Worm (Caenorhabditis elegans) whole organism, L4 larva: ENCODE data around the gene EGAP1.1.

Experiments
- Y48G9A.11 ChIP-seq: fragments of 200-800 bp; sonication (Bioruptor generic); IDR thresholded peaks from 2 replicates; pipeline ENCODE4 v1.3.6; 2022; ENCODE audit warnings: missing genetic modification reagents, missing genetic modification characterization, missing compliant biosample characterization
- ZK546.5 ChIP-seq, 2 experiments: sonication (generic microtip); optimal IDR thresholded peaks; 2 replicates each; lab custom pipeline; 2017; ENCODE audit warnings: missing biosample characterization in 2 of 2, missing genetic modification characterization in 2 of 2
- ama-1 ChIP-seq: fragments of 150-350 bp; optimal IDR thresholded peaks from 2 replicates; lab custom pipeline; 2014; ENCODE audit warnings: inconsistent platforms, mixed read lengths
- nhr-10 ChIP-seq: fragments of 150-350 bp; optimal IDR thresholded peaks from 2 replicates; lab custom pipeline; 2014; ENCODE audit warnings: missing biosample characterization, missing genetic modification characterization
- set-16 ChIP-seq: fragments of 200-800 bp; sonication (Bioruptor generic); IDR thresholded peaks from 2 replicates; pipeline ENCODE4 v1.3.6; 2022; ENCODE audit warnings: missing genetic modification reagents, missing genetic modification characterization, missing compliant biosample characterization
- spr-1 ChIP-seq: sonication (generic microtip); optimal IDR thresholded peaks from 2 replicates; lab custom pipeline; 2016; ENCODE audit warnings: mild to moderate bottlenecking, missing genetic modification characterization, missing compliant biosample characterization
- unc-130 ChIP-seq: sonication (generic microtip); optimal IDR thresholded peaks from 2 replicates; lab custom pipeline; 2016; ENCODE audit warnings: missing genetic modification reagents, missing genetic modification characterization, missing compliant biosample characterization

ce11 chrIII:5925724-5926123 is 11.3 kb downstream of the EGAP1.1 start, which contains the start of the genes dnc-2 and bcl-7:
- no peak for TF ChIP-seq set-16
- TF ChIP-seq nhr-10 (tag; lab: Kevin White, UChicago), result no peak
- TF ChIP-seq unc-130 (GFP tag; lab: Kevin White, UChicago), result no peak
- no peak for TF ChIP-seq ZK546.5 (tag; optimal IDR thresholded peaks at IDR 0.05; lab: Kevin White, UChicago)
- TF ChIP-seq ama-1 (lab: Kevin White, UChicago), result no peak
- no peak for TF ChIP-seq Y48G9A.11 (GFP tag; lab: Robert Waterston, UW)
- TF ChIP-seq spr-1 (tag; lab: Kevin White, UChicago), result no peak
